Worm (Caenorhabditis elegans): Measurements from ENCODE around the gene tbc-7.

DNA sequence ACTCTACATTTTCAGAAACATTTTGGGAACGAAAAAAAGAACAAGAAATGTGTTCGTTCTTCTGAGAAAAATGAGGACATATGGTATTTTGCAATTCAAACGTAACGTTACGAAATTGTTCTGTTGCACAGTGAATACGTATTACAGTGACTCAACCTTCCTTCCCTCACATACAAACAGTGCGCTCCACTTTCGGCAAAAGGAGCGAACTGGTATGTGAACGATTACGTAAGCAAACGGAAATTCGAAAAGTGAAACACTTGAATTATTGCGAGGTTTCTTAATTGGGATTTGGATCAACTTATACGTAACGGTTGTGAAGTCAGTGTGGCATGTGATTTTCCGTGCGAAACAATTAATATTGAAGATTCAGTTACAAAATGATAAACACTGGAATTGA is 13.3 kb upstream of the tbc-7 start:
- no peak for TF ChIP-seq nhr-25 (tag; optimal IDR thresholded peaks at IDR 0.05)
- no peak for TF ChIP-seq hmg-11 (tag; optimal IDR thresholded peaks at IDR 0.05)
- TF ChIP-seq jun-1 (tag; optimal IDR thresholded peaks at IDR 0.05): no peak
- no peak for TF ChIP-seq aly-2 (tag; optimal IDR thresholded peaks at IDR 0.05)
- TF ChIP-seq fos-1 (tag; optimal IDR thresholded peaks at IDR 0.05): no peak
- TF ChIP-seq snpc-4 (tag; optimal IDR thresholded peaks at IDR 0.05): no peak
- TF ChIP-seq nhr-12 (tag; optimal IDR thresholded peaks at IDR 0.05): no peak
- no peak for TF ChIP-seq ceh-28 (tag; optimal IDR thresholded peaks at IDR 0.05)
- TF ChIP-seq zag-1 (tag; optimal IDR thresholded peaks at IDR 0.05): no peak
- no peak for TF ChIP-seq mdl-1 (tag; optimal IDR thresholded peaks at IDR 0.05)
- no peak for TF ChIP-seq nhr-76 (tag; optimal IDR thresholded peaks at IDR 0.05)
- TF ChIP-seq lsy-12 (tag; optimal IDR thresholded peaks at IDR 0.05): no peak
- peak; percentile 38 for TF ChIP-seq ama-1 (optimal IDR thresholded peaks at IDR 0.05)
- no peak for TF ChIP-seq pha-4 (tag; optimal IDR thresholded peaks at IDR 0.05)

Data from whole organism, L3 larva.